Worm (Caenorhabditis elegans) whole organism, L4/young adult: ENCODE results near the gene K10D6.3.

Source experiments
- W03F9.2 ChIP-seq: fragments of 150-350 bp; optimal IDR thresholded peaks from 2 replicates; lab custom pipeline; 2014; ENCODE audit warnings: missing biosample characterization, missing genetic modification characterization
- dao-5 ChIP-seq: sonication (generic microtip); optimal IDR thresholded peaks from 2 replicates; lab custom pipeline; 2016; ENCODE audit warnings: missing genotype, missing genetic modification characterization, moderate library complexity, missing compliant biosample characterization
- him-1 ChIP-seq: sonication (generic microtip); optimal IDR thresholded peaks from 2 replicates; lab custom pipeline; 2016; ENCODE audit warnings: missing genotype, missing genetic modification reagents, missing genetic modification characterization, missing compliant biosample characterization

DNA sequence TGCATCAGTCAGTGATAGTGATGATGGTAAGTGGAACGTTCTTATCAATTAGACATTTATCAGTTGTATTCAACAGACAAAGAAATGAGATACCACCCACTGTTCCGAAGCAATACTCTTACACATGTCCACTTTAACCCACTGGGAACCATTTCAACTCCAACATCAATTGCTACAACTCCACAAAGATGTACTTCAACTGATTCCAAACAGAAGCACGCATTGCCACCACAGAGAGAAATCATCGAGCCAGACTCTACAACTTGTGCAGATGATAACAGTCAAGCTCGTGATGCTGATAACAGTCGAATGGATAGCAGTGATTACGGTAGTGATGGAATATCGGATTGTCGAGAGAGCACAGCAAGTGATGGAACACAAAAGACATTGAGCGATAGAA is 35.5 kb downstream of the K10D6.3 start:
- TF ChIP-seq W03F9.2 (tag; lab: Kevin White, UChicago) (no peak), dao-5 (tag; lab: Kevin White, UChicago) (no peak), him-1 (tag; lab: Kevin White, UChicago) (no peak)
